Comparison of ENCODE assay signal across 4 worm cellular contexts in the genomic region with DNA sequence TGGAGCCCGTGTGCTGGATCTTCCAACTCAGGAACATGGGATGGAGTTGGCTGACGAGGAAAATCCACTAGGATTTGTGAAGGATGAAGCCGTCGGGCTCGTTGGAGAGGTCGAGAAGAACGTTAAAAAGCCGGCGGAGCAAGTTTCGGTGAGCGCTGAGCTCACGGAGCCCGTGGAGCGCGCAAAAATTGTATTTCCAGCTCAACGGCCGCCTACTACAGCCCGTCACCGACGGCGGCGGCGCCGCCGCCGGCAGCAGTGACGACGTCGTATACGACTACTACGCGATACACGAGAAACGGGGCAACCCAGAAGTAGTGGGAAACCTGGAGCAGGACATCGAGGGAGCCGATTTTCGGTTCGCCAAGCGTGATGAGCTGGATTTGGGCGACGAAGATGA.
TF ChIP-seq lines count a peak whose summit lies in the region.

No protein-coding gene starts in this region.

TF ChIP-seq in whole organism, L4 larva, 104 proteins besides CTCF, POLR2A, EP300 and RAD21:
- TF ChIP-seq zip-11 (GFP tag; IDR thresholded peaks at IDR 0.05; lab: Robert Waterston, UW) = peak; percentile 6; the same call in 1 of the 2 replicates
- TF ChIP-seq hlh-11 (tag; optimal IDR thresholded peaks at IDR 0.05; lab: Kevin White, UChicago) = no peak
- no peak for TF ChIP-seq hif-1 (tag; optimal IDR thresholded peaks at IDR 0.05; lab: Kevin White, UChicago)
- no peak for TF ChIP-seq ZK337.2 (GFP tag; IDR thresholded peaks at IDR 0.05; lab: Robert Waterston, UW)
- no peak for TF ChIP-seq mxl-2 (GFP tag; conservative IDR thresholded peaks at IDR 0.05; lab: Robert Waterston, UW)
- TF ChIP-seq zfp-3 (GFP tag; conservative IDR thresholded peaks at IDR 0.05; lab: Robert Waterston, UW) = no peak
- TF ChIP-seq Y105C5A.15 (GFP tag; IDR thresholded peaks at IDR 0.05; lab: Robert Waterston, UW) = no peak
- TF ChIP-seq nhr-25 (tag; optimal IDR thresholded peaks at IDR 0.05; lab: Kevin White, UChicago; ENCODE audit: borderline replicate concordance, insufficient read depth) = no peak
- TF ChIP-seq ama-1 (optimal IDR thresholded peaks at IDR 0.05; lab: Kevin White, UChicago) = no peak
- TF ChIP-seq rbr-2 (tag; optimal IDR thresholded peaks at IDR 0.05; lab: Kevin White, UChicago) = no peak
- peak; percentile 88 for TF ChIP-seq set-16 (GFP tag; IDR thresholded peaks at IDR 0.05; lab: Robert Waterston, UW)
- no peak for TF ChIP-seq lin-1 (GFP tag; IDR thresholded peaks at IDR 0.05; lab: Robert Waterston, UW)
- no peak for TF ChIP-seq hlh-30 (tag; optimal IDR thresholded peaks at IDR 0.05; lab: Kevin White, UChicago; ENCODE audit: insufficient read depth)
- TF ChIP-seq unc-62 (GFP tag; optimal IDR thresholded peaks at IDR 0.05 in 1 of 2; lab: Kevin White, UChicago) = peak in 1 of 2 experiments; percentile 59
- no peak for TF ChIP-seq unc-62 (tag; optimal IDR thresholded peaks at IDR 0.05; lab: Kevin White, UChicago)
- no peak for TF ChIP-seq zfp-2 (tag; optimal IDR thresholded peaks at IDR 0.05; lab: Kevin White, UChicago)
- no peak for TF ChIP-seq gei-8 (GFP tag; optimal IDR thresholded peaks at IDR 0.05; lab: Kevin White, UChicago)

TF ChIP-seq in whole organism, early embryonic, 17 proteins besides CTCF, POLR2A, EP300 and RAD21:
- TF ChIP-seq tra-4 (tag; optimal IDR thresholded peaks at IDR 0.05; lab: Kevin White, UChicago) (no peak), F13C5.2 (tag; optimal IDR thresholded peaks at IDR 0.05; lab: Kevin White, UChicago) (no peak), aly-1 (tag; optimal IDR thresholded peaks at IDR 0.05; lab: Kevin White, UChicago) (no peak), ceh-36 (tag; optimal IDR thresholded peaks at IDR 0.05; lab: Kevin White, UChicago) (no peak), pes-1 (GFP tag; IDR thresholded peaks at IDR 0.05; lab: Robert Waterston, UW) (0 out of 2 replicates have a peak, but pooled peaks have one; percentile 6), hnd-1 (tag; optimal IDR thresholded peaks at IDR 0.05; lab: Kevin White, UChicago) (no peak), ceh-13 (GFP tag; optimal IDR thresholded peaks at IDR 0.05; lab: Kevin White, UChicago) (no peak), tbx-37 (GFP tag; conservative IDR thresholded peaks at IDR 0.05; lab: Robert Waterston, UW) (no peak)

TF ChIP-seq in whole organism, late embryonic, 69 proteins besides CTCF, POLR2A, EP300 and RAD21:
- no peak for TF ChIP-seq unc-86 (tag; optimal IDR thresholded peaks at IDR 0.05; lab: Kevin White, UChicago)
- TF ChIP-seq ceh-45 (GFP tag; IDR thresholded peaks at IDR 0.05; lab: Robert Waterston, UW) = 0 out of 2 replicates have a peak, but pooled peaks have one; percentile 16
- TF ChIP-seq lin-11 (tag; optimal IDR thresholded peaks at IDR 0.05; lab: Kevin White, UChicago) = no peak
- no peak for TF ChIP-seq ceh-31 (tag; optimal IDR thresholded peaks at IDR 0.05; lab: Kevin White, UChicago)
- TF ChIP-seq rnt-1 (tag; optimal IDR thresholded peaks at IDR 0.05; lab: Kevin White, UChicago) = no peak
- TF ChIP-seq K09A11.1 (tag; optimal IDR thresholded peaks at IDR 0.05; lab: Kevin White, UChicago; ENCODE audit: insufficient read depth) = no peak
- no peak for TF ChIP-seq ref-2 (tag; optimal IDR thresholded peaks at IDR 0.05; lab: Kevin White, UChicago)
- no peak for TF ChIP-seq pax-1 (tag; optimal IDR thresholded peaks at IDR 0.05; lab: Kevin White, UChicago)

TF ChIP-seq in whole organism, young adult, 124 proteins besides CTCF, POLR2A, EP300 and RAD21:
- TF ChIP-seq egrh-3 (GFP tag; IDR thresholded peaks at IDR 0.05; lab: Robert Waterston, UW) (peak; percentile 38; the same call in 1 of the 2 replicates), unc-62 (GFP tag; optimal IDR thresholded peaks at IDR 0.05; lab: Kevin White, UChicago) (no peak)
